Fruit fly (Drosophila melanogaster) whole organism, wandering third instar larva: ENCODE data around the gene CSN1a.
"Not testable (repeated sequence)": the region's sequence is repeated elsewhere in the genome, so short reads cannot be mapped to it uniquely, and the experiment has no call there.

Experiments
- Abd-B ChIP-seq: fragments of >200 bp; optimal IDR thresholded peaks from 2 replicates; lab custom pipeline; 2017; ENCODE audit warnings: missing biosample characterization, missing genetic modification characterization
- CG32264 ChIP-seq: fragments of 200-800 bp; sonication (Bioruptor generic); optimal IDR thresholded peaks from 2 replicates; lab custom pipeline; 2016; ENCODE audit warnings: missing biosample characterization, missing genetic modification characterization
- CG9705 ChIP-seq: fragments of 200-800 bp; sonication (Bioruptor generic); optimal IDR thresholded peaks from 2 replicates; lab custom pipeline; 2018; ENCODE audit warnings: missing biosample characterization, mild to moderate bottlenecking, missing genetic modification characterization
- CrebA ChIP-seq: fragments of 200-800 bp; sonication (Bioruptor generic); optimal IDR thresholded peaks from 2 replicates; lab custom pipeline; 2016; ENCODE audit warnings: missing biosample characterization, mild to moderate bottlenecking, missing genetic modification characterization, borderline replicate concordance
- Dfd ChIP-seq: fragments of >200 bp; optimal IDR thresholded peaks from 2 replicates; lab custom pipeline; 2017; ENCODE audit warnings: missing biosample characterization, missing genetic modification characterization
- Dif ChIP-seq: fragments of 200-275, 200-300 bp; sonication (Bioruptor generic); optimal IDR thresholded peaks from 2 replicates; lab custom pipeline; 2018; ENCODE audit warnings: missing biosample characterization, missing genetic modification characterization; ENCODE audit not compliant: partially characterized antibody
- GATAd ChIP-seq: sonication (Bioruptor generic); optimal IDR thresholded peaks from 2 replicates; lab custom pipeline; 2016; ENCODE audit warnings: missing biosample characterization, missing genetic modification characterization
- HLH106 ChIP-seq: fragments of 200-800 bp; optimal IDR thresholded peaks from 3 replicates; lab custom pipeline; 2019; ENCODE audit warnings: missing biosample characterization, mild to moderate bottlenecking, missing genetic modification characterization, moderate library complexity
- Hr83 ChIP-seq: fragments of 200-300 bp; sonication (Bioruptor generic); optimal IDR thresholded peaks from 2 replicates; lab custom pipeline; 2016; ENCODE audit warnings: missing biosample characterization, mild to moderate bottlenecking, missing genetic modification characterization, moderate library complexity; ENCODE audit not compliant: poor library complexity, severe bottlenecking
- Jra ChIP-seq: sonication (Bioruptor generic); optimal IDR thresholded peaks from 2 replicates; lab custom pipeline; 2016; ENCODE audit warnings: missing biosample characterization, missing genetic modification characterization
- Mio ChIP-seq: sonication (Bioruptor generic); optimal IDR thresholded peaks from 2 replicates; lab custom pipeline; 2016; ENCODE audit warnings: missing biosample characterization, missing genetic modification characterization
- Myc ChIP-seq: fragments of >200 bp; optimal IDR thresholded peaks from 2 replicates; lab custom pipeline; 2017
- N ChIP-seq: fragments of >200 bp; optimal IDR thresholded peaks from 2 replicates; lab custom pipeline; 2018; ENCODE audit warnings: missing biosample characterization, missing external identifiers, missing genetic modification characterization
- Rel ChIP-seq, 2 experiments: fragments of 200-800 bp; sonication (Bioruptor generic) in 1 of 2; optimal IDR thresholded peaks; 2 replicates in 1 of 2; 3 replicates in 1 of 2; lab custom pipeline; 2016 to 2019; ENCODE audit warnings: mild to moderate bottlenecking in 2 of 2, missing biosample characterization in 2 of 2, missing genetic modification characterization in 2 of 2, moderate library complexity in 1 of 2
- Sp1 ChIP-seq: fragments of 200-800 bp; sonication (Bioruptor generic); optimal IDR thresholded peaks from 3 replicates; lab custom pipeline; 2019; ENCODE audit warnings: missing biosample characterization, mild to moderate bottlenecking, missing genetic modification characterization, moderate library complexity
- br ChIP-seq: fragments of 200-800 bp; sonication (Bioruptor generic); optimal IDR thresholded peaks from 2 replicates; lab custom pipeline; 2016; ENCODE audit warnings: missing biosample characterization, missing genetic modification characterization
- brk ChIP-seq: fragments of 200-800 bp; sonication (Bioruptor generic); optimal IDR thresholded peaks from 2 replicates; lab custom pipeline; 2016; ENCODE audit warnings: missing biosample characterization, mild to moderate bottlenecking, missing genetic modification characterization
- dl ChIP-seq, 2 experiments: fragments of 175-275, 200-275 bp in 1 of 2; fragments of 200-275 bp in 1 of 2; sonication (Bioruptor generic); optimal IDR thresholded peaks; lab custom pipeline; 2018; ENCODE audit warnings: mild to moderate bottlenecking in 2 of 2, missing biosample characterization in 2 of 2, missing genetic modification characterization in 2 of 2, moderate library complexity in 2 of 2; ENCODE audit not compliant: partially characterized antibody in 2 of 2, insufficient read depth in 1 of 2
- dmrt93B ChIP-seq: fragments of 200-800 bp; sonication (Bioruptor generic); optimal IDR thresholded peaks from 2 replicates; lab custom pipeline; 2018; ENCODE audit warnings: missing biosample characterization, mild to moderate bottlenecking, missing genetic modification characterization
- ey ChIP-seq: fragments of 200-800 bp; sonication (Bioruptor generic); optimal IDR thresholded peaks from 2 replicates; lab custom pipeline; 2016; ENCODE audit warnings: missing biosample characterization, missing genetic modification characterization
- foxo ChIP-seq, 2 experiments: fragments of 200-800 bp; sonication (Bioruptor generic); optimal IDR thresholded peaks; 2 replicates in 1 of 2; 3 replicates in 1 of 2; lab custom pipeline; 2016 to 2017; ENCODE audit warnings: missing biosample characterization in 2 of 2, missing genetic modification characterization in 2 of 2
- fru ChIP-seq: fragments of 200-800 bp; sonication (Bioruptor generic); optimal IDR thresholded peaks from 3 replicates; lab custom pipeline; 2016; ENCODE audit warnings: missing biosample characterization, mild to moderate bottlenecking, missing genetic modification characterization
- jim ChIP-seq: fragments of 175-275, 200-325 bp; sonication (Bioruptor generic); optimal IDR thresholded peaks from 2 replicates; lab custom pipeline; 2016; ENCODE audit warnings: missing biosample characterization, mild to moderate bottlenecking, missing genetic modification characterization
- lola ChIP-seq: fragments of >200 bp; optimal IDR thresholded peaks from 2 replicates; lab custom pipeline; 2017; ENCODE audit warnings: missing biosample characterization, missing genetic modification characterization
- pan ChIP-seq: fragments of >200 bp; optimal IDR thresholded peaks from 2 replicates; lab custom pipeline; 2017
- psq ChIP-seq: fragments of 200-800 bp; sonication (Bioruptor generic); optimal IDR thresholded peaks from 3 replicates; lab custom pipeline; 2017; ENCODE audit warnings: missing biosample characterization, mild to moderate bottlenecking, missing genetic modification characterization, moderate library complexity
- rgr ChIP-seq: fragments of 200-800 bp; sonication (Bioruptor generic); optimal IDR thresholded peaks from 3 replicates; lab custom pipeline; 2016; ENCODE audit warnings: missing biosample characterization, mild to moderate bottlenecking, missing genetic modification characterization
- sage ChIP-seq: fragments of 200-800 bp; sonication (Bioruptor generic); optimal IDR thresholded peaks from 2 replicates; lab custom pipeline; 2016; ENCODE audit warnings: missing biosample characterization, mild to moderate bottlenecking, missing genetic modification characterization
- sv ChIP-seq: fragments of 200-800 bp; sonication (Bioruptor generic); optimal IDR thresholded peaks from 3 replicates; lab custom pipeline; 2016; ENCODE audit warnings: missing biosample characterization, missing genetic modification characterization
- tai ChIP-seq: sonication (Bioruptor generic); optimal IDR thresholded peaks from 2 replicates; lab custom pipeline; 2016; ENCODE audit warnings: missing biosample characterization, missing genetic modification characterization
- usp ChIP-seq: fragments of >200 bp; optimal IDR thresholded peaks from 2 replicates; lab custom pipeline; 2017; ENCODE audit warnings: missing biosample characterization, missing genetic modification characterization

The CSN1a gene

dm6 chr2L:14762465-14762864 is at the start of gene CSN1a:
TSS of gene CSN1a (plus strand) at chr2L:14762765.
- TF ChIP-seq brk (GFP tag; lab: Kevin White, UChicago) (no peak), Sp1 (GFP tag; lab: Kevin White, UChicago) (no peak), jim (GFP tag; lab: Kevin White, UChicago) (no peak), Jra (no peak), ey (GFP tag; lab: Kevin White, UChicago) (no peak), CrebA (GFP tag; lab: Kevin White, UChicago) (no peak), Rel (GFP tag; optimal IDR thresholded peaks at IDR 0.05; lab: Kevin White, UChicago) (no peak), Rel (tag; optimal IDR thresholded peaks at IDR 0.05; lab: Kevin White, UChicago) (no peak), Hr83 (GFP tag; lab: Kevin White, UChicago) (no peak), Myc (lab: Kevin White, UChicago) (no peak), GATAd (GFP tag; lab: Kevin White, UChicago) (no peak), rgr (GFP tag; lab: Kevin White, UChicago) (no peak), tai (no peak), dmrt93B (GFP tag; lab: Kevin White, UChicago) (no peak), CG9705 (no peak), Mio (GFP tag; lab: Kevin White, UChicago) (no peak), CG32264 (no peak), foxo (GFP tag; optimal IDR thresholded peaks at IDR 0.05; lab: Kevin White, UChicago) (no peak), br (GFP tag; lab: Kevin White, UChicago) (no peak), sv (GFP tag; lab: Kevin White, UChicago) (no peak), HLH106 (tag; lab: Kevin White, UChicago) (no peak)
- TF ChIP-seq, all 38 proteins: peak for 0

dm6 chr2L:14713467-14713866 is 49.1 kb upstream of the CSN1a start, which contains the start of gene CG34165:
TSS of gene CG34165 (plus strand) at chr2L:14713750.
- TF ChIP-seq CG9705, result no peak
- TF ChIP-seq Abd-B (GFP tag; lab: Kevin White, UChicago), result no peak
- TF ChIP-seq sage (GFP tag; lab: Kevin White, UChicago), result no peak
- no peak for TF ChIP-seq Rel (GFP tag; optimal IDR thresholded peaks at IDR 0.05; lab: Kevin White, UChicago)
- TF ChIP-seq Rel (tag; optimal IDR thresholded peaks at IDR 0.05; lab: Kevin White, UChicago), result peak; percentile 90

- TF ChIP-seq Dif (GFP tag; lab: Kevin White, UChicago) (no peak), usp (GFP tag; lab: Kevin White, UChicago) (no peak), GATAd (GFP tag; lab: Kevin White, UChicago) (no peak), N (GFP tag; lab: Kevin White, UChicago) (no peak), Dfd (GFP tag; lab: Kevin White, UChicago) (no peak), fru (GFP tag; lab: Kevin White, UChicago) (no peak), lola (GFP tag; lab: Kevin White, UChicago) (no peak), pan (lab: Kevin White, UChicago) (no peak), sage (GFP tag; lab: Kevin White, UChicago) (no peak), CG9705 (no peak), psq (GFP tag; lab: Kevin White, UChicago) (no peak), ey (GFP tag; lab: Kevin White, UChicago) (no peak), Hr83 (GFP tag; lab: Kevin White, UChicago) (no peak), rgr (GFP tag; lab: Kevin White, UChicago) (no peak), brk (GFP tag; lab: Kevin White, UChicago) (no peak), dl (GFP tag; optimal IDR thresholded peaks at IDR 0.05; lab: Kevin White, UChicago; ENCODE audit: insufficient read depth in 1 of 2, partially characterized antibody in 2 of 2) (no peak), tai (no peak), jim (GFP tag; lab: Kevin White, UChicago) (no peak), Mio (GFP tag; lab: Kevin White, UChicago) (no peak)
Observed at dm6 chr2L:14730077-14730476, 32.5 kb upstream of the CSN1a start, which contains the start of gene CG42685. TSS of gene CG42685 (minus strand) at chr2L:14730177.

- TF ChIP-seq lola (GFP tag; lab: Kevin White, UChicago); foxo (GFP tag; optimal IDR thresholded peaks at IDR 0.05; lab: Kevin White, UChicago); Dfd (GFP tag; lab: Kevin White, UChicago): not testable (repeated sequence)
- TF ChIP-seq, all 38 proteins: peak for 0; not testable (repeated sequence) for 38
Observed at dm6 chr2L:14735543-14735942, 27.0 kb upstream of the CSN1a start, which contains the start of gene CG31835. TSS of gene CG31835 (plus strand) at chr2L:14735843.
